Worm (Caenorhabditis elegans): ENCODE data around the gene ceh-76.

DNA sequence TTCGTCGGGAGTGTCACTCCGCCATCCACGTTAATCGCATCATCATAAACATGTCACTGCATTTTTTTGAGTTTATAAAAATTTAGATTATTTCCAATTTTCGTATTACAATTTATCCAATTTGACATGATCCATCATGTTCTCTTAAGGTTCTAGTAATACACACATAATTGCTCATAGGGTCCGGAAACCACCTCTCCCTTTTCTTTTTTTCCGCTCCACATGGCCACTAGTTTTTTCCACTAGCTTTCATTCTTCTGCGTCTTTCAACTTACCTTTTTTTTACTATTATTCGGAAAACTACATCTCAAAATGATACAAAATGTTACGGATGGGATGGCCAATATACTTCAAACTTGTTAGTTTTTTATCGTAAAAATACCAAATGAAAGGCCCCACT, 8.6 kb downstream of the ceh-76 start, which contains the start of gene Y97E10AL.1:
- TF ChIP-seq ceh-48 (tag; optimal IDR thresholded peaks at IDR 0.05) (no peak), tbx-7 (tag; optimal IDR thresholded peaks at IDR 0.05) (no peak)

All from whole organism, late embryonic.